Worm (Caenorhabditis elegans): ENCODE data around the gene srd-59.

ce11 chrII:7207649-7208048, 2.2 kb downstream of the srd-59 start:
- TF ChIP-seq akir-1 (GFP tag; optimal IDR thresholded peaks at IDR 0.05) = no peak
- TF ChIP-seq ama-1 (optimal IDR thresholded peaks at IDR 0.05) = no peak
- TF ChIP-seq ama-1 (GFP tag; optimal IDR thresholded peaks at IDR 0.05) = no peak
- no peak for TF ChIP-seq hlh-26 (GFP tag; conservative IDR thresholded peaks at IDR 0.05)
- no peak for TF ChIP-seq B0261.1 (tag; optimal IDR thresholded peaks at IDR 0.05)
- no peak for TF ChIP-seq sdz-38 (tag; optimal IDR thresholded peaks at IDR 0.05)
